Worm (Caenorhabditis elegans): Measurements from ENCODE around the gene ttr-39.

ttr-39 gene

ce11 chrIV:10075899-10076298, 13.8 kb downstream of the ttr-39 start, which contains the start of gene W01B6.5:
Gene W01B6.5, plus strand, starts transcription at chrIV:10076199.
- TF ChIP-seq K02D7.2 (tag; optimal IDR thresholded peaks at IDR 0.05) = no peak
- no peak for TF ChIP-seq elt-4 (tag; optimal IDR thresholded peaks at IDR 0.05)
- no peak for TF ChIP-seq F13H6.1 (tag; optimal IDR thresholded peaks at IDR 0.05)
- TF ChIP-seq hlh-15 (tag; optimal IDR thresholded peaks at IDR 0.05) = no peak

- no peak for TF ChIP-seq fkh-6 (tag; optimal IDR thresholded peaks at IDR 0.05)
- no peak for TF ChIP-seq ref-2 (tag; optimal IDR thresholded peaks at IDR 0.05)
- TF ChIP-seq Y22D7AL.16 (tag; optimal IDR thresholded peaks at IDR 0.05) = no peak
These were observed 14.6 kb downstream of the ttr-39 start, which contains the start of the genes ttbk-4 and W01B6.4 for ce11 chrIV:10075034-10075510. Gene ttbk-4, minus strand, starts transcription at chrIV:10075134. Gene W01B6.4, plus strand, starts transcription at chrIV:10075460.

- TF ChIP-seq lin-11 (tag; optimal IDR thresholded peaks at IDR 0.05) (no peak), K02D7.2 (tag; optimal IDR thresholded peaks at IDR 0.05) (no peak), fax-1 (tag; optimal IDR thresholded peaks at IDR 0.05) (no peak), gmeb-2 (tag; optimal IDR thresholded peaks at IDR 0.05) (no peak), elt-2 (tag; optimal IDR thresholded peaks at IDR 0.05) (no peak), hlh-6 (tag; optimal IDR thresholded peaks at IDR 0.05) (no peak), che-1 (tag; optimal IDR thresholded peaks at IDR 0.05) (no peak), ztf-16 (tag; optimal IDR thresholded peaks at IDR 0.05) (no peak), pag-3 (tag; optimal IDR thresholded peaks at IDR 0.05; ENCODE audit: borderline replicate concordance) (no peak), odd-2 (tag; optimal IDR thresholded peaks at IDR 0.05) (no peak), ceh-19 (GFP tag; optimal IDR thresholded peaks at IDR 0.05) (no peak), ceh-45 (GFP tag; IDR thresholded peaks at IDR 0.05) (no peak), ceh-30 (tag; optimal IDR thresholded peaks at IDR 0.05) (no peak), unc-3 (GFP tag; conservative IDR thresholded peaks at IDR 0.05) (no peak), unc-3 (tag; optimal IDR thresholded peaks at IDR 0.05) (no peak), fkh-10 (GFP tag; optimal IDR thresholded peaks at IDR 0.05) (no peak), K09A11.1 (tag; optimal IDR thresholded peaks at IDR 0.05; ENCODE audit: insufficient read depth) (no peak), pat-9 (tag; optimal IDR thresholded peaks at IDR 0.05) (no peak), sdc-2 (tag; optimal IDR thresholded peaks at IDR 0.05) (no peak), pha-4 (tag; optimal IDR thresholded peaks at IDR 0.05) (no peak)
These were observed 17.1 kb downstream of the ttr-39 start, which contains the start of gene W01B6.3 for ce11 chrIV:10072527-10072926. Gene W01B6.3, minus strand, starts transcription at chrIV:10072627.

- TF ChIP-seq zip-5 (tag; optimal IDR thresholded peaks at IDR 0.05) (no peak), fkh-10 (GFP tag; optimal IDR thresholded peaks at IDR 0.05) (no peak)
These were observed 21.4 kb downstream of the ttr-39 start for ce11 chrIV:10068266-10068665.

ce11 chrIV:10067541-10067940, 22.1 kb downstream of the ttr-39 start, which contains the start of gene cwn-2:
Gene cwn-2, plus strand, starts transcription at chrIV:10067816.
- TF ChIP-seq unc-42 (tag; optimal IDR thresholded peaks at IDR 0.05) (peak; percentile 11), fax-1 (tag; optimal IDR thresholded peaks at IDR 0.05) (no peak)

DNA sequence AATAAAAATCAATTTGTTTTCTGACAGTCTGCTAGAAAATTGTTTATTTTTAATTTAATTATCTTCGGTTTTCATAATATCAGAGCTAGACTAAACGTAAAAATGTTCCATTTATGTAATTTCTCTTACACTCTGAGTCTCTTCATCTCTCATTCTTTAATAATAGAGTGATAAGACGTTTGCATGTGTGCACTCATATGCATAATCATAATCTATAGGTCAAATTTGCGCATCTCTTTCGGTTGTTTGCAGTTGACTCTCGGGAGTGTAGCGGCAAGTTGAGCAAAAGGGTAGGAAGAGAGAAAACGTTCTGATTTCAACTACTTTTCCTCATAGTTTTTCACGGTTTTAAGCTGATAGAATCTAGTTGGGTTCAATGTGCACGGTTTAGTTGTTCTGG, 23.2 kb downstream of the ttr-39 start:
- TF ChIP-seq sox-2 (GFP tag; IDR thresholded peaks at IDR 0.05) (no peak), ama-1 (optimal IDR thresholded peaks at IDR 0.05) (no peak), ref-2 (tag; optimal IDR thresholded peaks at IDR 0.05) (no peak), ahr-1 (tag; optimal IDR thresholded peaks at IDR 0.05) (no peak), pax-1 (tag; optimal IDR thresholded peaks at IDR 0.05) (peak; percentile 38), C38D4.7 (GFP tag; optimal IDR thresholded peaks at IDR 0.05) (no peak), ets-4 (tag; optimal IDR thresholded peaks at IDR 0.05) (no peak), syd-9 (tag; optimal IDR thresholded peaks at IDR 0.05) (no peak), elt-2 (tag; optimal IDR thresholded peaks at IDR 0.05) (peak; percentile 54), K02D7.2 (tag; optimal IDR thresholded peaks at IDR 0.05) (no peak)
